Fruit fly (Drosophila melanogaster) whole organism, adult: Measurements from ENCODE around the gene t-Grip91.

ENCODE experiments used
- CG11617 ChIP-seq: fragments of 200-800 bp; sonication (Bioruptor generic); optimal IDR thresholded peaks from 2 replicates; lab custom pipeline; 2017; ENCODE audit warnings: mild to moderate bottlenecking, missing biosample characterization, missing genetic modification reagents, missing genetic modification characterization
- CG12768 ChIP-seq: fragments of 200-800 bp; sonication (Bioruptor generic); optimal IDR thresholded peaks from 2 replicates; lab custom pipeline; 2017; ENCODE audit warnings: missing biosample characterization, missing genetic modification characterization, mild to moderate bottlenecking, moderate library complexity, missing genetic modification reagents
- CG14711 ChIP-seq: fragments of 200-800 bp; sonication (Bioruptor generic); optimal IDR thresholded peaks from 2 replicates; lab custom pipeline; 2018; ENCODE audit warnings: missing biosample characterization, mild to moderate bottlenecking, missing genetic modification characterization, moderate library complexity
- CG1620 ChIP-seq: fragments of 200-800 bp; sonication (Bioruptor generic); optimal IDR thresholded peaks from 2 replicates; lab custom pipeline; 2016; ENCODE audit warnings: missing biosample characterization, missing genetic modification characterization
- CG33017 ChIP-seq: fragments of 200-800 bp; sonication (Bioruptor generic); optimal IDR thresholded peaks from 2 replicates; lab custom pipeline; 2018; ENCODE audit warnings: missing biosample characterization, mild to moderate bottlenecking, missing genetic modification characterization, moderate library complexity
- CG5204 ChIP-seq: fragments of 200-800 bp; sonication (Bioruptor generic); optimal IDR thresholded peaks from 2 replicates; lab custom pipeline; 2016; ENCODE audit warnings: missing biosample characterization, missing genetic modification characterization
- CG7045 ChIP-seq: fragments of 200-800 bp; sonication (Bioruptor generic); optimal IDR thresholded peaks from 2 replicates; lab custom pipeline; 2017; ENCODE audit warnings: missing biosample characterization, mild to moderate bottlenecking, missing genetic modification characterization
- CG7101 ChIP-seq: fragments of 200-800 bp; sonication (Bioruptor generic); optimal IDR thresholded peaks from 2 replicates; lab custom pipeline; 2018; ENCODE audit warnings: missing biosample characterization, mild to moderate bottlenecking, missing genetic modification characterization, moderate library complexity
- Clk ChIP-seq: fragments of 200-800 bp; sonication (Bioruptor generic); optimal IDR thresholded peaks from 2 replicates; lab custom pipeline; 2017; ENCODE audit warnings: missing biosample characterization, missing genetic modification characterization
- Crg-1 ChIP-seq: fragments of 200-800 bp; sonication (Bioruptor generic); optimal IDR thresholded peaks from 2 replicates; lab custom pipeline; 2016; ENCODE audit warnings: missing biosample characterization, missing genetic modification characterization
- Hr96 ChIP-seq: fragments of 200-800 bp; sonication (Bioruptor generic); optimal IDR thresholded peaks from 2 replicates; lab custom pipeline; 2016; ENCODE audit warnings: missing biosample characterization, missing genetic modification characterization
- Mnt ChIP-seq: fragments of 200-800 bp; sonication (Bioruptor generic); optimal IDR thresholded peaks from 2 replicates; lab custom pipeline; 2016; ENCODE audit warnings: missing biosample characterization, mild to moderate bottlenecking, missing genetic modification characterization
- bab1 ChIP-seq: fragments of 200-800 bp; sonication (Bioruptor generic); optimal IDR thresholded peaks from 3 replicates; lab custom pipeline; 2019; ENCODE audit warnings: missing biosample characterization, mild to moderate bottlenecking, missing genetic modification characterization, moderate library complexity
- cic ChIP-seq: fragments of 200-800 bp; sonication (Bioruptor generic); optimal IDR thresholded peaks from 2 replicates; lab custom pipeline; 2017; ENCODE audit warnings: missing biosample characterization, mild to moderate bottlenecking, missing genetic modification characterization, moderate library complexity
- cnc ChIP-seq, 2 experiments: fragments of >200 bp; optimal IDR thresholded peaks; 2 replicates each; lab custom pipeline; 2017
- kay ChIP-seq: fragments of 200-800 bp; sonication (Bioruptor generic); peaks from one replicate; lab custom pipeline; 2016; ENCODE audit warnings: missing biosample characterization, missing genetic modification characterization, borderline replicate concordance
- ovo ChIP-seq: fragments of 200-800 bp; sonication (Bioruptor generic); optimal IDR thresholded peaks from 2 replicates; lab custom pipeline; 2016; ENCODE audit warnings: missing biosample characterization, missing genetic modification characterization
- pad ChIP-seq: fragments of 200-800 bp; sonication (Bioruptor generic); optimal IDR thresholded peaks from 3 replicates; lab custom pipeline; 2017; ENCODE audit warnings: missing biosample characterization, missing genetic modification characterization, mild to moderate bottlenecking, moderate library complexity, missing genetic modification reagents
- tj ChIP-seq: fragments of 200-800 bp; sonication (Bioruptor generic); optimal IDR thresholded peaks from 3 replicates; lab custom pipeline; 2017; ENCODE audit warnings: missing biosample characterization, mild to moderate bottlenecking, missing genetic modification characterization, moderate library complexity
- toe ChIP-seq: fragments of 200-800 bp; sonication (Bioruptor generic); optimal IDR thresholded peaks from 2 replicates; lab custom pipeline; 2016; ENCODE audit warnings: missing biosample characterization, missing genetic modification characterization

The t-Grip91 gene

dm6 chr2L:15762466-15762865 is 21.4 kb upstream of the t-Grip91 start, which contains the start of gene Gli:
Gli (minus strand) TSS chr2L:15762758.
- no peak for TF ChIP-seq pad (GFP tag; lab: Kevin White, UChicago)
- peak; percentile 46 for TF ChIP-seq Mnt (GFP tag; lab: Kevin White, UChicago)
- TF ChIP-seq CG7045 (GFP tag; lab: Kevin White, UChicago): no peak
- TF ChIP-seq CG7101: peak; percentile 22
- peak; percentile 53 for TF ChIP-seq cic (GFP tag; lab: Kevin White, UChicago)
- TF ChIP-seq Crg-1 (GFP tag; lab: Kevin White, UChicago): no peak
- peak; percentile 26 for TF ChIP-seq CG33017 (tag; lab: Kevin White, UChicago)
- TF ChIP-seq Hr96: no peak
- TF ChIP-seq CG14711 (tag; lab: Kevin White, UChicago): no peak
- TF ChIP-seq CG5204 (GFP tag; lab: Kevin White, UChicago): no peak
- TF ChIP-seq kay: no peak
- no peak for TF ChIP-seq ovo (GFP tag; lab: Kevin White, UChicago)
- peak; percentile 28 for TF ChIP-seq bab1 (GFP tag; lab: Kevin White, UChicago)
- TF ChIP-seq CG12768 (GFP tag; lab: Kevin White, UChicago): no peak
- no peak for TF ChIP-seq toe (GFP tag; lab: Kevin White, UChicago)
- peak; percentile 68 for TF ChIP-seq tj (GFP tag; lab: Kevin White, UChicago)

DNA sequence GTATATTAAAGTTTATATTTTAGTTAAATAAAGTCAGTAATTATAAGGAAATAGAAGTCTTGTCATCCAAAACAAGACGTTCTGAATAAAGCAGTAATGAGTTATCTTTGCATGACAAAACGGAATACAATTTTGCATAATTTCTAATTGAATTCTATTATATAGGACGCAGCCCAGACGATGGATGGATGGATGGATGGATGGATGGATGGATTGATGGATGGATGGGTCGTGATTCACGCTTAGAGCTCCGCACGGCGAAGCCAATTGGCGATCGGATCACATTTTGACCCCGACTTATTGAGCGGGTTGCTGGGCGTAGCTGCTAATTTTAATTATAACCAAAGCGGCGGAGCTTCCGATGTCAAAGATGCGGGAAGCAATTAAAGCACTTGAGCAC is 20.5 kb upstream of the t-Grip91 start:
- TF ChIP-seq Mnt (GFP tag; lab: Kevin White, UChicago) (no peak), bab1 (GFP tag; lab: Kevin White, UChicago) (no peak), CG7101 (no peak), Hr96 (no peak), CG14711 (tag; lab: Kevin White, UChicago) (no peak), Crg-1 (GFP tag; lab: Kevin White, UChicago) (no peak), CG1620 (GFP tag; lab: Kevin White, UChicago) (no peak), CG7045 (GFP tag; lab: Kevin White, UChicago) (no peak), CG33017 (tag; lab: Kevin White, UChicago) (no peak), Clk (no peak), CG5204 (GFP tag; lab: Kevin White, UChicago) (no peak), ovo (GFP tag; lab: Kevin White, UChicago) (no peak), CG11617 (no peak), tj (GFP tag; lab: Kevin White, UChicago) (no peak)

DNA sequence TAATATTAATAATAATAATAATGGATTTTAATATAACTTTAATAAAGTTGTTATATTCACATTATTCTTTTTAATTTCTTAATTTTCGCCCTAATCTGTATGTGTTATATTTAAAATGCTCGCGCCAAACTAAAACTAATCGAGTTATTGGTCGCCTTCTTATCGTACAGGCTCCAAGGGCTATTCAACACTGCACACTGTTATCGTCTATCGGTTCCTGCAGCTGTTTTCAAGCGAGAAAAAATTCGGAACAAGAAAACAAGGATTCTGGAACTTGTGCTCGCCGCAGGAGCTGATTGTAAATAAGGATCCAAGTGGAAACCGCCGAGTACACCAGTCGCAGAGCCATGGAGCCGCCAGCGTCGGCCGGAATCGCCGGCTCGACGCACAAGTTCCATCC is 19.9 kb upstream of the t-Grip91 start, which contains the start of gene CG3793:
Gene CG3793 (plus strand): TSS at position 192 of the 400 bp plus-strand sequence.
- TF ChIP-seq CG1620 (GFP tag; lab: Kevin White, UChicago) (no peak), bab1 (GFP tag; lab: Kevin White, UChicago) (no peak), ovo (GFP tag; lab: Kevin White, UChicago) (no peak), CG11617 (no peak), Crg-1 (GFP tag; lab: Kevin White, UChicago) (no peak), CG7045 (GFP tag; lab: Kevin White, UChicago) (no peak), CG12768 (GFP tag; lab: Kevin White, UChicago) (no peak), CG7101 (no peak), CG5204 (GFP tag; lab: Kevin White, UChicago) (no peak), tj (GFP tag; lab: Kevin White, UChicago) (no peak), Clk (no peak), cnc (optimal IDR thresholded peaks at IDR 0.05; lab: Kevin White, UChicago) (no peak)

DNA sequence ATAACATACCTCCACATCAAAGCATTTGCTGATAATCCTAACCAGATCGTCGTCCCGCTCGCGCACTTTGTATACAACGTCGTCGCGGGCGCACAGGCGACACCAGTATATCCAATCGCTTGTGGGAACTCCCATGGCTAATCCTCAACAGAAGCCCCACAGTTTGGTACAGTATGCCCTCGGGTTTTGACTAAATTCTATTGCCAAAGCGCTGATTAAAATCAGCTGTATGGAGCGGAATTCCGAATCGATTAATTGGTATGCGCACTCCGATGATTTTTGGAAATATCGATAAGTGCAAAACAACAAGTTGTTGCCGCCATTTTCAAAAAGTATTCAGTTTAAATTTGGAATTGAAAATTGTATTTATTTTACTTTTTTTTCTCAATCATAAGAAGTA is 15.8 kb upstream of the t-Grip91 start, which contains the start of gene wek:
Gene wek (minus strand): TSS at position 253 of the 400 bp plus-strand sequence.
- TF ChIP-seq toe (GFP tag; lab: Kevin White, UChicago) (no peak), Crg-1 (GFP tag; lab: Kevin White, UChicago) (no peak), CG11617 (no peak), Hr96 (no peak), Mnt (GFP tag; lab: Kevin White, UChicago) (no peak), CG14711 (tag; lab: Kevin White, UChicago) (no peak), cic (GFP tag; lab: Kevin White, UChicago) (no peak)

dm6 chr2L:15770978-15771377 is 12.9 kb upstream of the t-Grip91 start, which contains the start of gene Ku80:
Ku80 (minus strand) TSS chr2L:15771159.
- TF ChIP-seq CG5204 (GFP tag; lab: Kevin White, UChicago) (no peak), kay (peak; percentile 22), Crg-1 (GFP tag; lab: Kevin White, UChicago) (no peak), CG7045 (GFP tag; lab: Kevin White, UChicago) (no peak), Clk (no peak)

DNA sequence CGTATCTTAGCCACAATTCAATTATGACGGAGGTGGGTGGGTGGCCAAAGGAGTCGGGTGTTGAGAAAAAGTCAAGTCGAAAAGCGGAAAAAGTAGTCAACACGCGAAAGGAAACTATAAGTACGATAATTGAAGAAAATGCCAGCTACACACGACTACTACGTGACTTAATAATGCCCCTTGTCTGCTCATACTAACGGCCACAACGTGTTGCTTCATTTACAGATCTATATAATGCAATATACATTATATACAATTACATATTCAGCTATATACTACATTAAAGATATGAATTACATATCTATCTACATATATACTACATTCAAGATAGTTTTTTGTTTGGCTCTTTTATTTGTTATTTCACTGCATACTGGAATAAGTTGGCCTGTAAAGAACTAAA is 10.9 kb upstream of the t-Grip91 start, which contains the start of gene CG31826:
Gene CG31826 (minus strand): TSS at position 101 of the 400 bp plus-strand sequence.
- TF ChIP-seq CG5204 (GFP tag; lab: Kevin White, UChicago) (no peak), ovo (GFP tag; lab: Kevin White, UChicago) (no peak), CG14711 (tag; lab: Kevin White, UChicago) (no peak), bab1 (GFP tag; lab: Kevin White, UChicago) (no peak), Clk (no peak), CG7045 (GFP tag; lab: Kevin White, UChicago) (no peak), Hr96 (no peak), CG7101 (no peak), Crg-1 (GFP tag; lab: Kevin White, UChicago) (no peak), CG12768 (GFP tag; lab: Kevin White, UChicago) (no peak), tj (GFP tag; lab: Kevin White, UChicago) (no peak), cnc (optimal IDR thresholded peaks at IDR 0.05; lab: Kevin White, UChicago) (no peak), pad (GFP tag; lab: Kevin White, UChicago) (no peak), cic (GFP tag; lab: Kevin White, UChicago) (no peak)
